Worm (Caenorhabditis elegans): ENCODE measurements around the gene Y65A5A.2.

The Y65A5A.2 gene

ce11 chrIV:16442963-16443362, 31.1 kb downstream of the Y65A5A.2 start, which contains the start of gene dlc-4:
dlc-4 (plus strand) TSS chrIV:16443263.
- TF ChIP-seq lin-15B (tag; optimal IDR thresholded peaks at IDR 0.05) (no peak), unc-39 (tag; optimal IDR thresholded peaks at IDR 0.05) (no peak), pqm-1 (tag; optimal IDR thresholded peaks at IDR 0.05) (no peak)

- TF ChIP-seq aly-2 (tag; optimal IDR thresholded peaks at IDR 0.05) (no peak), R02D3.7 (tag; optimal IDR thresholded peaks at IDR 0.05) (no peak), eor-1 (tag; optimal IDR thresholded peaks at IDR 0.05) (no peak), nhr-23 (tag; optimal IDR thresholded peaks at IDR 0.05) (no peak), unc-39 (tag; optimal IDR thresholded peaks at IDR 0.05) (no peak), lin-39 (tag; optimal IDR thresholded peaks at IDR 0.05) (no peak), ZK546.5 (tag; optimal IDR thresholded peaks at IDR 0.05) (no peak), fkh-10 (GFP tag; optimal IDR thresholded peaks at IDR 0.05) (no peak), nhr-67 (tag; optimal IDR thresholded peaks at IDR 0.05) (no peak), nhr-28 (tag; optimal IDR thresholded peaks at IDR 0.05) (no peak), nhr-237 (tag; optimal IDR thresholded peaks at IDR 0.05) (no peak), pha-4 (tag; optimal IDR thresholded peaks at IDR 0.05) (no peak), snpc-4 (tag; optimal IDR thresholded peaks at IDR 0.05) (no peak), egl-27 (tag; optimal IDR thresholded peaks at IDR 0.05) (no peak), fos-1 (tag; optimal IDR thresholded peaks at IDR 0.05) (no peak), unc-62 (GFP tag; optimal IDR thresholded peaks at IDR 0.05) (no peak), elt-3 (tag; optimal IDR thresholded peaks at IDR 0.05) (no peak)
Measured at ce11 chrIV:16446664-16447063, 34.8 kb downstream of the Y65A5A.2 start.
